Worm (Caenorhabditis elegans) whole organism, early embryonic: ENCODE data around the gene F32D8.2.

Experiments used
- B0310.2 ChIP-seq: sonication (generic microtip); optimal IDR thresholded peaks from 2 replicates; lab custom pipeline; 2016; ENCODE audit warnings: mild to moderate bottlenecking, missing genetic modification characterization, missing compliant biosample characterization
- F13C5.2 ChIP-seq: sonication (generic microtip); optimal IDR thresholded peaks from 2 replicates; lab custom pipeline; 2017; ENCODE audit warnings: mild to moderate bottlenecking, missing genetic modification characterization, inconsistent platforms, missing compliant biosample characterization
- aly-1 ChIP-seq: sonication (generic microtip); optimal IDR thresholded peaks from 2 replicates; lab custom pipeline; 2016; ENCODE audit warnings: missing genetic modification characterization, missing compliant biosample characterization
- ama-1 ChIP-seq: fragments of 150-350 bp; optimal IDR thresholded peaks from 2 replicates; lab custom pipeline; 2014
- ceh-13 ChIP-seq: fragments of 200-800 bp; sonication (Bioruptor generic); optimal IDR thresholded peaks from 2 replicates; lab custom pipeline; 2018; ENCODE audit warnings: mild to moderate bottlenecking, missing genetic modification characterization, missing compliant biosample characterization
- ceh-36 ChIP-seq: sonication (generic microtip); optimal IDR thresholded peaks from 2 replicates; lab custom pipeline; 2016; ENCODE audit warnings: missing genetic modification characterization, inconsistent platforms, missing compliant biosample characterization
- ets-7 ChIP-seq: sonication (generic microtip); optimal IDR thresholded peaks from 2 replicates; lab custom pipeline; 2016; ENCODE audit warnings: missing genotype, missing genetic modification characterization, missing compliant biosample characterization
- flt-1 ChIP-seq: fragments of 200-800 bp; sonication (Bioruptor generic); IDR thresholded peaks from 2 replicates; pipeline ENCODE4 v1.3.6; 2022; ENCODE audit warnings: missing genetic modification characterization, missing compliant biosample characterization
- hmbx-1 ChIP-seq: sonication (generic microtip); optimal IDR thresholded peaks from 2 replicates; lab custom pipeline; 2016; ENCODE audit warnings: mild to moderate bottlenecking, missing genetic modification characterization, missing compliant biosample characterization
- hmg-4 ChIP-seq: fragments of 200-800 bp; sonication (Bioruptor generic); optimal IDR thresholded peaks from 2 replicates; lab custom pipeline; 2018; ENCODE audit warnings: mild to moderate bottlenecking, missing genetic modification characterization, missing compliant biosample characterization
- hnd-1 ChIP-seq: sonication (generic microtip); optimal IDR thresholded peaks from 2 replicates; lab custom pipeline; 2016; ENCODE audit warnings: missing genetic modification characterization, missing compliant biosample characterization
- pes-1 ChIP-seq: fragments of 200-800 bp; sonication (Bioruptor generic); IDR thresholded peaks from 2 replicates; pipeline ENCODE4 v1.3.6; 2022; ENCODE audit warnings: missing genetic modification reagents, missing genetic modification characterization, missing compliant biosample characterization
- scrt-1 ChIP-seq: fragments of 200-800 bp; sonication (Bioruptor generic); IDR thresholded peaks from 2 replicates; pipeline ENCODE4 v1.3.6; 2022; ENCODE audit warnings: missing genetic modification characterization, missing compliant biosample characterization
- sea-1 ChIP-seq: fragments of 200-800 bp; sonication (Bioruptor generic); conservative IDR thresholded peaks from 2 replicates; pipeline ENCODE4 v1.3.6; 2022; ENCODE audit warnings: missing genetic modification characterization, missing compliant biosample characterization
- tbx-11 ChIP-seq: fragments of 200-800 bp; sonication (Bioruptor generic); IDR thresholded peaks from 2 replicates; pipeline ENCODE4 v1.3.6; 2022; ENCODE audit warnings: missing genetic modification characterization, missing compliant biosample characterization
- tbx-37 ChIP-seq: fragments of 200-800 bp; sonication (Bioruptor generic); conservative IDR thresholded peaks from 2 replicates; pipeline ENCODE4 v1.3.6; 2022; ENCODE audit warnings: missing genetic modification reagents, missing genetic modification characterization, missing compliant biosample characterization
- tra-4 ChIP-seq: sonication (generic microtip); optimal IDR thresholded peaks from 2 replicates; lab custom pipeline; 2017; ENCODE audit warnings: missing genetic modification characterization, missing compliant biosample characterization

F32D8.2 gene

ce11 chrV:10898107-10898506, 14.5 kb downstream of the F32D8.2 start, which contains the start of gene F32D8.7:
TSS of gene F32D8.7 (plus strand) at chrV:10898435.
- no peak for TF ChIP-seq tbx-11 (GFP tag; lab: Robert Waterston, UW)
- no peak for TF ChIP-seq flt-1 (GFP tag; lab: Robert Waterston, UW)
- TF ChIP-seq ets-7 (tag; lab: Kevin White, UChicago) = no peak
- no peak for TF ChIP-seq hmbx-1 (tag; lab: Kevin White, UChicago)
- no peak for TF ChIP-seq ceh-13 (GFP tag; lab: Kevin White, UChicago)
- no peak for TF ChIP-seq hmg-4 (GFP tag; lab: Kevin White, UChicago)
- no peak for TF ChIP-seq pes-1 (GFP tag; lab: Robert Waterston, UW)
- TF ChIP-seq F13C5.2 = no peak
- TF ChIP-seq tra-4 (tag; lab: Kevin White, UChicago) = no peak
- no peak for TF ChIP-seq ama-1 (lab: Kevin White, UChicago)
- no peak for TF ChIP-seq sea-1 (GFP tag; lab: Robert Waterston, UW)
- no peak for TF ChIP-seq B0310.2 (tag; lab: Kevin White, UChicago)
- TF ChIP-seq scrt-1 (GFP tag; lab: Robert Waterston, UW) = no peak
- TF ChIP-seq ceh-36 (tag; lab: Kevin White, UChicago) = no peak
- no peak for TF ChIP-seq tbx-37 (GFP tag; lab: Robert Waterston, UW)
- no peak for TF ChIP-seq aly-1 (tag; lab: Kevin White, UChicago)
- no peak for TF ChIP-seq hnd-1 (tag; lab: Kevin White, UChicago)

ce11 chrV:10898629-10899028, 15.1 kb downstream of the F32D8.2 start:
- TF ChIP-seq tra-4 (tag; lab: Kevin White, UChicago) = no peak
- no peak for TF ChIP-seq hnd-1 (tag; lab: Kevin White, UChicago)
- no peak for TF ChIP-seq B0310.2 (tag; lab: Kevin White, UChicago)
- no peak for TF ChIP-seq tbx-11 (GFP tag; lab: Robert Waterston, UW)
- TF ChIP-seq ets-7 (tag; lab: Kevin White, UChicago) = no peak
- no peak for TF ChIP-seq ceh-36 (tag; lab: Kevin White, UChicago)
- TF ChIP-seq pes-1 (GFP tag; lab: Robert Waterston, UW) = no peak
- TF ChIP-seq F13C5.2 = no peak
- no peak for TF ChIP-seq hmg-4 (GFP tag; lab: Kevin White, UChicago)
- TF ChIP-seq flt-1 (GFP tag; lab: Robert Waterston, UW) = no peak
- TF ChIP-seq ama-1 (lab: Kevin White, UChicago) = no peak
- TF ChIP-seq scrt-1 (GFP tag; lab: Robert Waterston, UW) = no peak

ce11 chrV:10901125-10901524, 17.5 kb downstream of the F32D8.2 start, which contains the start of gene spp-16:
TSS of gene spp-16 (minus strand) at chrV:10901303.
- TF ChIP-seq F13C5.2 = no peak
- TF ChIP-seq aly-1 (tag; lab: Kevin White, UChicago) = no peak
- TF ChIP-seq tbx-11 (GFP tag; lab: Robert Waterston, UW) = no peak
- no peak for TF ChIP-seq ets-7 (tag; lab: Kevin White, UChicago)
- no peak for TF ChIP-seq pes-1 (GFP tag; lab: Robert Waterston, UW)
- no peak for TF ChIP-seq hmbx-1 (tag; lab: Kevin White, UChicago)
- TF ChIP-seq sea-1 (GFP tag; lab: Robert Waterston, UW) = no peak
- TF ChIP-seq tbx-37 (GFP tag; lab: Robert Waterston, UW) = no peak
- TF ChIP-seq ceh-36 (tag; lab: Kevin White, UChicago) = no peak
- no peak for TF ChIP-seq hmg-4 (GFP tag; lab: Kevin White, UChicago)
- TF ChIP-seq flt-1 (GFP tag; lab: Robert Waterston, UW) = no peak
- no peak for TF ChIP-seq B0310.2 (tag; lab: Kevin White, UChicago)

DNA sequence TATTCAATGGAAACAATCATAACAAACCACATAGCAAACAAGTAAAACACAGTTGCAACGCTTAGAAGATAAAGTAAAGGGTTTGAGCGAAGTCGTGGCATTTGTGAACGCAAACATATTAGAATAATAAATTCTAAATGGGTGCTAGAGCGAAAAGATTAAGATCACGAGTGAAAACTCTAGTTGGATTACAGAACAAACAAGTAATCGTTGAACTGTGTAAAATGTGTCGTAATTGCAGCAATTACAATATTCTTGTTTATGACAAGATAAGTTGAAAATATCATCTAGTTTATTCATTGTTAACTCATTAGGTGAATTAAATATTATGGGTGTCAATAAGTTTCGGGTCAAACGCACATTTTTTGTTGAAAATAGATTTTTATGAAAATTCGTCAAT, 19.1 kb downstream of the F32D8.2 start, which contains the start of gene F32D8.8:
Gene F32D8.8, minus strand, starts transcription at position 101 of the 400 bp plus-strand sequence.
- TF ChIP-seq ama-1 (lab: Kevin White, UChicago) (no peak), tbx-37 (GFP tag; lab: Robert Waterston, UW) (no peak)

DNA sequence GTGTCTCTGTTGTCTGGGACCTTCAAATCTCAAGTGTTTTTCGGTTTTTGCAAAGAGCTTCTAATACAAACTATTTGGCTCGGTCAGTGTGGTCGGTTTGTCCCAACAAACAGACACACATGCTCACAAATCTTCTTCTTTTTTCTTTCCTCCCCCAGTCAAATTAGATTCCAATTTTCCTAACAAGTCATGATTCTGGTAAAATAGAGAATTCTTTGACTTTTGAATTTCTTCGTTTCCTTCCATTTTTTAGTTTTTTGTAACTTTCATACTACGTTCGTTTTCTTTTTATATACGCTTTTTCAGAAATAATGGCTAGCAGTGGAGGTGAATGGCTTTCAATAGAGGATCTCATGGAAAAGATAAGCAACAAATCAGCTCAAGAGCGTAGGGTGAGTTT, 20.2 kb downstream of the F32D8.2 start, which contains the start of gene F32D8.15:
Gene F32D8.15, plus strand, starts transcription at position 301 of the 400 bp plus-strand sequence.
- TF ChIP-seq hmg-4 (GFP tag; lab: Kevin White, UChicago) = no peak
- TF ChIP-seq ets-7 (tag; lab: Kevin White, UChicago) = no peak
- TF ChIP-seq ama-1 (lab: Kevin White, UChicago) = no peak
- no peak for TF ChIP-seq hnd-1 (tag; lab: Kevin White, UChicago)
- TF ChIP-seq F13C5.2 = no peak
- TF ChIP-seq flt-1 (GFP tag; lab: Robert Waterston, UW) = no peak
- TF ChIP-seq aly-1 (tag; lab: Kevin White, UChicago) = no peak
- no peak for TF ChIP-seq ceh-13 (GFP tag; lab: Kevin White, UChicago)
- no peak for TF ChIP-seq tbx-37 (GFP tag; lab: Robert Waterston, UW)
- TF ChIP-seq ceh-36 (tag; lab: Kevin White, UChicago) = no peak
- TF ChIP-seq pes-1 (GFP tag; lab: Robert Waterston, UW) = no peak
- TF ChIP-seq scrt-1 (GFP tag; lab: Robert Waterston, UW) = no peak

DNA sequence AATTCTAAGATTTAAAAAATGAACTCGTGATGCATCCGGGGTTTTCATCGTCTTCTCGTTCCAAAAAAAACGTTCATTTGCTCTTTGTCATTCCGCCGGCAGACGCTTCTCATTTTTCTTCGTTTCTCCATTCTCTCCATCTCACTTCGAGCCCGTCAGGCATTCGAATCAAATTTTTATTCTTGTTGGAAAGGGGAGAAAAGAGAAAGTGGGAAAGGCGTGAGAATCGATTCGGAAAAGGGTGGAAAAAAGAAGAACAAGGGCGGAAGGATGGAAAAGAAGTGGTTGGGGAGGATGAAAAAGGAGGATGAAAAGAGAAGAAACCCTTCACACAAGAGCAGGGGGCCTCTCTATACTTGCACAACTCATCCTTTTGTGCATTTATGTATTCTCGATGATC, 21.2 kb downstream of the F32D8.2 start:
- no peak for TF ChIP-seq sea-1 (GFP tag; lab: Robert Waterston, UW)
- no peak for TF ChIP-seq hnd-1 (tag; lab: Kevin White, UChicago)

DNA sequence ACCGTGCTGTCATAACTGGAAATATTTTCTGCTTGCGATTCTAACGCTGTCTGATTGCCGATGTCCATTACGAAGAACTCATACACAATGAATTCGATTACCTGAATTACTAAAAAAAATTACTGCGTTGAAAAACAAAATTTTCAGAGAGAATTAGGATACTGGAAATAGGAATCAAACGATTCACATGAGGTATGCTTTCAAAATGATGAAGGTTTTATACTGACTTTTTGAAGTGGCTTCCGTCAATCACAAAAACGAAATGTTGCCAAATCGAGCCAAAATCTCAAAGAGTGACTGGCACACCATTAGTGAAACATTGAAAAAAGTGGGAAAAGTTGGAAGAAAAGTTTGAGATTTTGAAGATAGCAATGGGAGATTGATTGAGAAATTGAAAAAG, 25.5 kb downstream of the F32D8.2 start, which contains the start of gene zzz-1:
Gene zzz-1, minus strand, starts transcription at position 101 of the 400 bp plus-strand sequence.
- TF ChIP-seq ama-1 (lab: Kevin White, UChicago) = no peak
- TF ChIP-seq tra-4 (tag; lab: Kevin White, UChicago) = no peak
- no peak for TF ChIP-seq pes-1 (GFP tag; lab: Robert Waterston, UW)
- no peak for TF ChIP-seq ceh-36 (tag; lab: Kevin White, UChicago)
- TF ChIP-seq scrt-1 (GFP tag; lab: Robert Waterston, UW) = no peak
- no peak for TF ChIP-seq tbx-37 (GFP tag; lab: Robert Waterston, UW)
- TF ChIP-seq hnd-1 (tag; lab: Kevin White, UChicago) = no peak
- TF ChIP-seq hmbx-1 (tag; lab: Kevin White, UChicago) = no peak
- no peak for TF ChIP-seq ceh-13 (GFP tag; lab: Kevin White, UChicago)
- no peak for TF ChIP-seq B0310.2 (tag; lab: Kevin White, UChicago)
- TF ChIP-seq flt-1 (GFP tag; lab: Robert Waterston, UW) = no peak
- TF ChIP-seq ets-7 (tag; lab: Kevin White, UChicago) = no peak
- no peak for TF ChIP-seq sea-1 (GFP tag; lab: Robert Waterston, UW)
